Worm (Caenorhabditis elegans) whole organism, L1 larva: ENCODE data around the gene T03F7.6.
"Not testable (repeated sequence)": the region's sequence is repeated elsewhere in the genome, so short reads cannot be mapped to it uniquely, and the experiment has no call there.

ENCODE experiments used
- C16A3.4 ChIP-seq: fragments of 150-350 bp; optimal IDR thresholded peaks from 2 replicates; lab custom pipeline; 2014; ENCODE audit warnings: missing biosample characterization, missing genetic modification characterization
- F16B12.6 ChIP-seq: fragments of 150-350 bp; optimal IDR thresholded peaks from 2 replicates; lab custom pipeline; 2014; ENCODE audit warnings: missing biosample characterization, missing genetic modification characterization
- aha-1 ChIP-seq: fragments of 150-350 bp; optimal IDR thresholded peaks from 2 replicates; lab custom pipeline; 2014; ENCODE audit warnings: missing biosample characterization, missing genetic modification characterization
- alr-1 ChIP-seq: fragments of 200-800 bp; sonication (Bioruptor generic); optimal IDR thresholded peaks from 2 replicates; lab custom pipeline; 2018; ENCODE audit warnings: borderline replicate concordance, mild to moderate bottlenecking, missing genetic modification characterization, missing compliant biosample characterization
- aly-2 ChIP-seq: fragments of 150-350 bp; optimal IDR thresholded peaks from 2 replicates; lab custom pipeline; 2014; ENCODE audit warnings: missing biosample characterization, missing genetic modification characterization
- blmp-1 ChIP-seq: fragments of 150-350 bp; optimal IDR thresholded peaks from 2 replicates; lab custom pipeline; 2014; ENCODE audit warnings: missing biosample characterization, missing genetic modification characterization
- ceh-82 ChIP-seq, 3 experiments: fragments of 150-350 bp in 1 of 3; sonication (generic microtip) in 2 of 3; optimal IDR thresholded peaks; 2 replicates each; lab custom pipeline; 2014 to 2017; ENCODE audit warnings: missing biosample characterization in 3 of 3, missing genetic modification characterization in 3 of 3
- ceh-88 ChIP-seq: fragments of 200-800 bp; sonication (Bioruptor generic); IDR thresholded peaks from 2 replicates; pipeline ENCODE4 v1.3.6; 2022; ENCODE audit warnings: missing genetic modification characterization, missing compliant biosample characterization
- ceh-90 ChIP-seq: sonication (generic microtip); optimal IDR thresholded peaks from 2 replicates; lab custom pipeline; 2016; ENCODE audit warnings: missing genetic modification characterization, missing compliant biosample characterization
- dpl-1 ChIP-seq, 3 experiments: fragments of 150-350 bp in 2 of 3; sonication (generic microtip) in 1 of 3; optimal IDR thresholded peaks; 2 replicates each; lab custom pipeline; 2014 to 2017; ENCODE audit warnings: missing biosample characterization in 3 of 3, missing genetic modification characterization in 3 of 3, missing genetic modification reagents in 3 of 3
- dsc-1 ChIP-seq: sonication (generic microtip); optimal IDR thresholded peaks from 2 replicates; lab custom pipeline; 2016; ENCODE audit warnings: mild to moderate bottlenecking, missing genetic modification characterization, missing compliant biosample characterization
- efl-1 ChIP-seq, 4 experiments: fragments of 150-350 bp; optimal IDR thresholded peaks in 3 of 4; peaks in 1 of 4; 1 replicate in 1 of 4; 2 replicates in 3 of 4; lab custom pipeline; 2014; ENCODE audit warnings: missing biosample characterization in 2 of 4, missing genetic modification characterization in 2 of 4, missing genetic modification reagents in 2 of 4
- elt-3 ChIP-seq, 6 experiments: fragments of 150-350 bp in 1 of 6; sonication (generic microtip); optimal IDR thresholded peaks; 2 replicates each; lab custom pipeline; 2017 to 2018; ENCODE audit warnings: missing biosample characterization in 6 of 6, missing genetic modification characterization in 6 of 6, inconsistent platforms in 1 of 6
- fkh-10 ChIP-seq: sonication (generic microtip); optimal IDR thresholded peaks from 2 replicates; lab custom pipeline; 2017; ENCODE audit warnings: missing biosample characterization, missing genetic modification reagents, missing genetic modification characterization
- fkh-4 ChIP-seq: sonication (generic microtip); optimal IDR thresholded peaks from 2 replicates; lab custom pipeline; 2016; ENCODE audit warnings: missing compliant biosample characterization, missing genetic modification characterization, borderline replicate concordance
- fos-1 ChIP-seq: fragments of 150-350 bp; optimal IDR thresholded peaks from 2 replicates; lab custom pipeline; 2014; ENCODE audit warnings: missing biosample characterization, missing genetic modification characterization
- lin-13 ChIP-seq: fragments of 150-350 bp; optimal IDR thresholded peaks from 2 replicates; lab custom pipeline; 2014; ENCODE audit warnings: missing biosample characterization, missing genetic modification reagents, missing genetic modification characterization
- lin-35 ChIP-seq, 2 experiments: fragments of 150-350 bp; optimal IDR thresholded peaks; 2 replicates each; lab custom pipeline; 2014; ENCODE audit warnings: missing biosample characterization in 2 of 2, missing genetic modification characterization in 2 of 2, missing genetic modification reagents in 2 of 2
- lir-3 ChIP-seq: sonication (generic microtip); optimal IDR thresholded peaks from 2 replicates; lab custom pipeline; 2016; ENCODE audit warnings: mild to moderate bottlenecking, missing genetic modification characterization, moderate library complexity, missing compliant biosample characterization; ENCODE audit not compliant: poor library complexity
- lsy-2 ChIP-seq, 2 experiments: fragments of 150-350 bp; optimal IDR thresholded peaks; 2 replicates each; lab custom pipeline; 2014; ENCODE audit warnings: missing biosample characterization in 2 of 2, missing genetic modification characterization in 2 of 2
- mef-2 ChIP-seq: fragments of 150-350 bp; optimal IDR thresholded peaks from 2 replicates; lab custom pipeline; 2014; ENCODE audit warnings: missing biosample characterization, missing genetic modification characterization
- nhr-11 ChIP-seq: fragments of 150-350 bp; optimal IDR thresholded peaks from 2 replicates; lab custom pipeline; 2014; ENCODE audit warnings: missing biosample characterization, missing genetic modification characterization
- nhr-85 ChIP-seq: sonication (generic microtip); peaks from one replicate; lab custom pipeline; 2016; ENCODE audit warnings: missing genetic modification characterization, inconsistent platforms, missing compliant biosample characterization
- nhr-90 ChIP-seq: sonication (generic microtip); optimal IDR thresholded peaks from 2 replicates; lab custom pipeline; 2016; ENCODE audit warnings: mild to moderate bottlenecking, missing genetic modification characterization, missing compliant biosample characterization; ENCODE audit not compliant: poor library complexity
- pag-3 ChIP-seq: sonication (generic microtip); optimal IDR thresholded peaks from 2 replicates; lab custom pipeline; 2017; ENCODE audit warnings: missing genetic modification characterization, mild to moderate bottlenecking, missing compliant biosample characterization, antibody characterized with exemption, borderline replicate concordance; ENCODE audit not compliant: insufficient read depth
- pqm-1 ChIP-seq: sonication (generic microtip); optimal IDR thresholded peaks from 3 replicates; lab custom pipeline; 2017; ENCODE audit warnings: missing biosample characterization, missing genetic modification characterization
- rnt-1 ChIP-seq: sonication (generic microtip); optimal IDR thresholded peaks from 2 replicates; lab custom pipeline; 2016; ENCODE audit warnings: mild to moderate bottlenecking, missing genetic modification characterization, moderate library complexity, missing compliant biosample characterization
- skn-1 ChIP-seq: fragments of 150-350 bp; optimal IDR thresholded peaks from 2 replicates; lab custom pipeline; 2014; ENCODE audit warnings: missing biosample characterization, missing genetic modification characterization
- sup-37 ChIP-seq: fragments of 200-800 bp; sonication (Bioruptor generic); optimal IDR thresholded peaks from 2 replicates; lab custom pipeline; 2018; ENCODE audit warnings: mild to moderate bottlenecking, missing genetic modification characterization, missing compliant biosample characterization
- swsn-7 ChIP-seq: sonication (generic microtip); optimal IDR thresholded peaks from 2 replicates; lab custom pipeline; 2016; ENCODE audit warnings: missing genetic modification characterization, missing compliant biosample characterization
- tlp-1 ChIP-seq: fragments of 150-350 bp; optimal IDR thresholded peaks from 2 replicates; lab custom pipeline; 2014; ENCODE audit warnings: missing biosample characterization, missing genetic modification characterization
- unc-30 ChIP-seq: sonication (generic microtip); optimal IDR thresholded peaks from 2 replicates; lab custom pipeline; 2017; ENCODE audit warnings: missing biosample characterization, missing genetic modification characterization
- unc-98 ChIP-seq: fragments of 200-800 bp; sonication (Bioruptor generic); IDR thresholded peaks from 2 replicates; pipeline ENCODE4 v1.3.6; 2022; ENCODE audit warnings: missing genetic modification characterization, missing compliant biosample characterization
- zag-1 ChIP-seq: fragments of 150-350 bp; optimal IDR thresholded peaks from 2 replicates; lab custom pipeline; 2014; ENCODE audit warnings: missing biosample characterization, missing genetic modification characterization
- ztf-11 ChIP-seq, 2 experiments: sonication (generic microtip); optimal IDR thresholded peaks; 2 replicates each; lab custom pipeline; 2016 to 2017; ENCODE audit warnings: missing genetic modification characterization in 2 of 2, missing biosample characterization in 1 of 2, missing compliant biosample characterization in 1 of 2
- ztf-4 ChIP-seq: fragments of 150-350 bp; optimal IDR thresholded peaks from 2 replicates; lab custom pipeline; 2014; ENCODE audit warnings: missing biosample characterization, missing genetic modification characterization

The T03F7.6 gene

ce11 chrV:11281414-11282209 lies 12.9 kb upstream of the T03F7.6 start (continued):
- TF ChIP-seq ztf-11 (tag; optimal IDR thresholded peaks at IDR 0.05; lab: Kevin White, UChicago) = no peak
- TF ChIP-seq fkh-10 (GFP tag; lab: Kevin White, UChicago) = no peak
- no peak for TF ChIP-seq ceh-90 (tag; lab: Kevin White, UChicago)
- TF ChIP-seq skn-1 = no peak
- TF ChIP-seq rnt-1 (tag; lab: Kevin White, UChicago) = peak; percentile 16
- TF ChIP-seq F16B12.6 (tag; lab: Kevin White, UChicago) = no peak
- TF ChIP-seq fos-1 (tag; lab: Kevin White, UChicago) = no peak
- no peak for TF ChIP-seq nhr-11 (tag; lab: Kevin White, UChicago)
- TF ChIP-seq pqm-1 (tag; lab: Kevin White, UChicago) = no peak
- no peak for TF ChIP-seq unc-30
- TF ChIP-seq dpl-1 (GFP tag; optimal IDR thresholded peaks at IDR 0.05; lab: Kevin White, UChicago) = peak in 1 of 3 experiments; percentile 9
- no peak for TF ChIP-seq ztf-4 (tag; lab: Kevin White, UChicago)
- no peak for TF ChIP-seq dsc-1 (tag; lab: Kevin White, UChicago)
- peak; percentile 37 for TF ChIP-seq nhr-85
- peak in 1 of 6 experiments; percentile 27 for TF ChIP-seq elt-3 (tag; optimal IDR thresholded peaks at IDR 0.05; lab: Kevin White, UChicago)
- TF ChIP-seq pag-3 (tag; lab: Kevin White, UChicago) = no peak
- no peak for TF ChIP-seq zag-1 (tag; lab: Kevin White, UChicago)
- no peak for TF ChIP-seq mef-2 (tag; lab: Kevin White, UChicago)
- TF ChIP-seq alr-1 (tag; lab: Kevin White, UChicago) = no peak
- TF ChIP-seq aha-1 (tag; lab: Kevin White, UChicago) = no peak
- TF ChIP-seq fkh-4 (tag; lab: Kevin White, UChicago) = no peak
- no peak for TF ChIP-seq tlp-1 (tag; lab: Kevin White, UChicago)
- no peak for TF ChIP-seq swsn-7 (tag; lab: Kevin White, UChicago)
- TF ChIP-seq aly-2 (tag; lab: Kevin White, UChicago) = no peak
- TF ChIP-seq C16A3.4 (tag; lab: Kevin White, UChicago) = no peak
- TF ChIP-seq nhr-90 = no peak

- TF ChIP-seq ceh-88 = no peak
- TF ChIP-seq sup-37 = no peak
- no peak for TF ChIP-seq ceh-82 (tag; optimal IDR thresholded peaks at IDR 0.05; lab: Kevin White, UChicago)
- TF ChIP-seq fos-1 (tag; lab: Kevin White, UChicago) = no peak
- TF ChIP-seq blmp-1 = no peak
- no peak for TF ChIP-seq lsy-2 (tag; optimal IDR thresholded peaks at IDR 0.05; lab: Kevin White, UChicago)
- TF ChIP-seq C16A3.4 (tag; lab: Kevin White, UChicago) = no peak
- TF ChIP-seq lin-13 = no peak
- TF ChIP-seq lin-35 (GFP tag; optimal IDR thresholded peaks at IDR 0.05; lab: Kevin White, UChicago) = no peak
- no peak for TF ChIP-seq efl-1 (optimal IDR thresholded peaks at IDR 0.05; lab: Kevin White, UChicago)
- no peak for TF ChIP-seq efl-1 (GFP tag; optimal IDR thresholded peaks at IDR 0.05 in 1 of 2; lab: Kevin White, UChicago)
- TF ChIP-seq unc-98 (GFP tag; lab: Robert Waterston, UW) = no peak
- no peak for TF ChIP-seq lir-3
- TF ChIP-seq, all 84 proteins: peak for 0
These were observed 12.2 kb upstream of the T03F7.6 start, which contains the start of gene gly-20 for ce11 chrV:11282272-11282671. Gene gly-20, plus strand, starts transcription at chrV:11282572.

ce11 chrV:11286114-11286513 lies 8.4 kb upstream of the T03F7.6 start, which contains the start of gene C03E10.3:
Gene C03E10.3, plus strand, starts transcription at chrV:11286414.
- TF ChIP-seq efl-1 (optimal IDR thresholded peaks at IDR 0.05; lab: Kevin White, UChicago) = not testable (repeated sequence)
- peak in 1 of 2 experiments; percentile 40 for TF ChIP-seq efl-1 (GFP tag; optimal IDR thresholded peaks at IDR 0.05 in 1 of 2; lab: Kevin White, UChicago)
